Worm (Caenorhabditis elegans) whole organism, young adult: ENCODE data around the gene srlf-24.

ENCODE experiments used
- B0035.1 ChIP-seq: sonication (generic microtip); optimal IDR thresholded peaks from 2 replicates; lab custom pipeline; 2016; ENCODE audit warnings: missing genetic modification characterization, mild to moderate bottlenecking, missing compliant biosample characterization, missing genotype, missing genetic modification reagents
- D2030.7 ChIP-seq: fragments of 200-800 bp; sonication (Bioruptor generic); IDR thresholded peaks from 2 replicates; pipeline ENCODE4 v1.3.6; 2022; ENCODE audit warnings: missing genetic modification reagents, missing genetic modification characterization, missing compliant biosample characterization
- F22D6.2 ChIP-seq: sonication (generic microtip); optimal IDR thresholded peaks from 2 replicates; lab custom pipeline; 2016; ENCODE audit warnings: mild to moderate bottlenecking, missing genetic modification characterization, missing compliant biosample characterization
- F23B12.7 ChIP-seq: sonication (generic microtip); optimal IDR thresholded peaks from 2 replicates; lab custom pipeline; 2017; ENCODE audit warnings: missing genetic modification characterization, mild to moderate bottlenecking, missing compliant biosample characterization, antibody characterized with exemption, moderate library complexity; ENCODE audit not compliant: insufficient read depth
- F39B2.1 ChIP-seq: fragments of 200-800 bp; sonication (Bioruptor generic); IDR thresholded peaks from 2 replicates; pipeline ENCODE4 v1.3.6; 2022; ENCODE audit warnings: missing genetic modification reagents, missing genetic modification characterization, missing compliant biosample characterization
- F49E8.2 ChIP-seq: sonication (generic microtip); optimal IDR thresholded peaks from 3 replicates; lab custom pipeline; 2017; ENCODE audit warnings: missing genetic modification characterization, mild to moderate bottlenecking, missing compliant biosample characterization, antibody characterized with exemption, moderate library complexity; ENCODE audit not compliant: insufficient read depth
- F57A8.1 ChIP-seq: fragments of 200-800 bp; sonication (Bioruptor generic); optimal IDR thresholded peaks from 2 replicates; lab custom pipeline; 2018; ENCODE audit warnings: mild to moderate bottlenecking, missing genetic modification characterization, moderate library complexity, missing compliant biosample characterization
- K11D2.4 ChIP-seq: fragments of 200-800 bp; sonication (Bioruptor generic); IDR thresholded peaks from 2 replicates; pipeline ENCODE4 v1.3.6; 2022; ENCODE audit warnings: missing genetic modification reagents, missing genetic modification characterization, missing compliant biosample characterization
- K12H6.12 ChIP-seq: fragments of 200-800 bp; sonication (Bioruptor generic); optimal IDR thresholded peaks from 2 replicates; lab custom pipeline; 2018; ENCODE audit warnings: mild to moderate bottlenecking, missing genetic modification characterization, missing compliant biosample characterization
- Y53G8AR.9 ChIP-seq: fragments of 200-800 bp; sonication (Bioruptor generic); conservative IDR thresholded peaks from 2 replicates; pipeline ENCODE4 v1.3.6; 2022; ENCODE audit warnings: missing genetic modification reagents, missing genetic modification characterization, missing compliant biosample characterization
- Y56A3A.18 ChIP-seq: fragments of 200-800 bp; sonication (Bioruptor generic); IDR thresholded peaks from 2 replicates; pipeline ENCODE4 v1.3.6; 2022; ENCODE audit warnings: missing genetic modification reagents, missing genetic modification characterization, missing compliant biosample characterization
- Y79H2A.3 ChIP-seq: fragments of 200-800 bp; sonication (Bioruptor generic); conservative IDR thresholded peaks from 2 replicates; pipeline ENCODE4 v1.3.6; 2022; ENCODE audit warnings: missing genetic modification reagents, missing genetic modification characterization, missing compliant biosample characterization
- ZK185.1 ChIP-seq: sonication (generic microtip); optimal IDR thresholded peaks from 2 replicates; lab custom pipeline; 2016; ENCODE audit warnings: mild to moderate bottlenecking, missing genetic modification characterization, missing compliant biosample characterization; ENCODE audit not compliant: poor library complexity, severe bottlenecking
- akir-1 ChIP-seq: fragments of 200-800 bp; sonication (Bioruptor generic); optimal IDR thresholded peaks from 2 replicates; lab custom pipeline; 2018; ENCODE audit warnings: mild to moderate bottlenecking, missing genetic modification characterization, moderate library complexity, missing compliant biosample characterization
- atf-7 ChIP-seq: sonication (generic microtip); optimal IDR thresholded peaks from 2 replicates; lab custom pipeline; 2017; ENCODE audit warnings: mild to moderate bottlenecking, missing genetic modification characterization, missing compliant biosample characterization
- attf-3 ChIP-seq: fragments of 200-800 bp; sonication (Bioruptor generic); conservative IDR thresholded peaks from 2 replicates; pipeline ENCODE4 v1.3.6; 2022; ENCODE audit warnings: missing genetic modification reagents, missing genetic modification characterization, missing compliant biosample characterization
- attf-5 ChIP-seq: fragments of 200-800 bp; sonication (Bioruptor generic); optimal IDR thresholded peaks from 2 replicates; lab custom pipeline; 2018; ENCODE audit warnings: mild to moderate bottlenecking, missing genetic modification characterization, missing compliant biosample characterization
- bed-1 ChIP-seq: fragments of 200-800 bp; sonication (Bioruptor generic); IDR thresholded peaks from 2 replicates; pipeline ENCODE4 v1.3.6; 2022; ENCODE audit warnings: missing genetic modification reagents, missing genetic modification characterization, missing compliant biosample characterization
- ccch-3 ChIP-seq: fragments of 200-800 bp; sonication (Bioruptor generic); optimal IDR thresholded peaks from 2 replicates; lab custom pipeline; 2018; ENCODE audit warnings: mild to moderate bottlenecking, missing genetic modification characterization, missing compliant biosample characterization
- ceh-27 ChIP-seq: fragments of 200-800 bp; sonication (Bioruptor generic); optimal IDR thresholded peaks from 2 replicates; lab custom pipeline; 2018; ENCODE audit warnings: mild to moderate bottlenecking, missing genetic modification characterization, moderate library complexity, missing compliant biosample characterization
- ceh-79 ChIP-seq: sonication (generic microtip); optimal IDR thresholded peaks from 2 replicates; lab custom pipeline; 2017; ENCODE audit warnings: mild to moderate bottlenecking, missing genetic modification characterization, missing compliant biosample characterization
- die-1 ChIP-seq: sonication (generic microtip); optimal IDR thresholded peaks from 2 replicates; lab custom pipeline; 2016; ENCODE audit warnings: missing genotype, mild to moderate bottlenecking, missing genetic modification characterization, missing compliant biosample characterization
- dpff-1 ChIP-seq: sonication (generic microtip); optimal IDR thresholded peaks from 2 replicates; lab custom pipeline; 2017; ENCODE audit warnings: mild to moderate bottlenecking, missing genetic modification characterization, missing compliant biosample characterization
- egl-18 ChIP-seq: fragments of 200-800 bp; sonication (Bioruptor generic); IDR thresholded peaks from 2 replicates; pipeline ENCODE4 v1.3.6; 2022; ENCODE audit warnings: missing genetic modification reagents, missing genetic modification characterization, missing compliant biosample characterization
- fkh-3 ChIP-seq: sonication (generic microtip); optimal IDR thresholded peaks from 2 replicates; lab custom pipeline; 2016; ENCODE audit warnings: mild to moderate bottlenecking, missing genetic modification characterization, missing compliant biosample characterization
- him-1 ChIP-seq: sonication (generic microtip); optimal IDR thresholded peaks from 2 replicates; lab custom pipeline; 2016; ENCODE audit warnings: missing genotype, missing genetic modification reagents, missing genetic modification characterization, missing compliant biosample characterization
- hlh-12 ChIP-seq: sonication (generic microtip); optimal IDR thresholded peaks from 2 replicates; lab custom pipeline; 2016; ENCODE audit warnings: missing genetic modification characterization, missing compliant biosample characterization
- hlh-26 ChIP-seq: fragments of 200-800 bp; sonication (Bioruptor generic); conservative IDR thresholded peaks from 2 replicates; pipeline ENCODE4 v1.3.6; 2022; ENCODE audit warnings: missing genetic modification reagents, missing genetic modification characterization, missing compliant biosample characterization
- hmg-1.2 ChIP-seq: fragments of 200-800 bp; sonication (Bioruptor generic); IDR thresholded peaks from 2 replicates; pipeline ENCODE4 v1.3.6; 2022; ENCODE audit warnings: missing genetic modification reagents, missing genetic modification characterization, missing compliant biosample characterization
- hmg-20 ChIP-seq: fragments of 200-800 bp; sonication (Bioruptor generic); IDR thresholded peaks from 2 replicates; pipeline ENCODE4 v1.3.6; 2022; ENCODE audit warnings: missing genetic modification reagents, missing genetic modification characterization, missing compliant biosample characterization
- lag-1 ChIP-seq: fragments of 200-800 bp; sonication (Bioruptor generic); IDR thresholded peaks from 2 replicates; pipeline ENCODE4 v1.3.6; 2022; ENCODE audit warnings: missing genetic modification reagents, missing genetic modification characterization, missing compliant biosample characterization
- lin-26 ChIP-seq: fragments of 200-800 bp; sonication (Bioruptor generic); IDR thresholded peaks from 2 replicates; pipeline ENCODE4 v1.3.6; 2022; ENCODE audit warnings: missing genetic modification reagents, missing genetic modification characterization, missing compliant biosample characterization
- lir-1 ChIP-seq: fragments of 200-800 bp; sonication (Bioruptor generic); conservative IDR thresholded peaks from 2 replicates; pipeline ENCODE4 v1.3.6; 2022; ENCODE audit warnings: missing genetic modification reagents, missing genetic modification characterization, missing compliant biosample characterization
- madf-3 ChIP-seq: fragments of 200-800 bp; sonication (Bioruptor generic); IDR thresholded peaks from 2 replicates; pipeline ENCODE4 v1.3.6; 2022; ENCODE audit warnings: missing genetic modification reagents, missing genetic modification characterization, missing compliant biosample characterization
- mcd-1 ChIP-seq: fragments of 200-800 bp; sonication (Bioruptor generic); IDR thresholded peaks from 2 replicates; pipeline ENCODE4 v1.3.6; 2022; ENCODE audit warnings: missing genetic modification reagents, missing genetic modification characterization, missing compliant biosample characterization
- mxl-1 ChIP-seq: sonication (generic microtip); optimal IDR thresholded peaks from 2 replicates; lab custom pipeline; 2016; ENCODE audit warnings: missing genetic modification characterization, missing compliant biosample characterization
- nhr-179 ChIP-seq: sonication (generic microtip); optimal IDR thresholded peaks from 2 replicates; lab custom pipeline; 2016; ENCODE audit warnings: mild to moderate bottlenecking, missing genetic modification characterization, missing compliant biosample characterization
- nhr-90 ChIP-seq: sonication (generic microtip); optimal IDR thresholded peaks from 2 replicates; lab custom pipeline; 2016; ENCODE audit warnings: missing genotype, mild to moderate bottlenecking, missing genetic modification characterization, missing compliant biosample characterization
- rcor-1 ChIP-seq: fragments of 200-800 bp; sonication (Bioruptor generic); IDR thresholded peaks from 2 replicates; pipeline ENCODE4 v1.3.6; 2022; ENCODE audit warnings: missing genetic modification reagents, missing genetic modification characterization, missing compliant biosample characterization
- rec-8 ChIP-seq, 2 experiments: sonication (generic microtip); optimal IDR thresholded peaks; 2 replicates each; lab custom pipeline; 2016; ENCODE audit warnings: mild to moderate bottlenecking in 2 of 2, missing genetic modification characterization in 2 of 2, missing genetic modification reagents in 2 of 2, missing genotype in 2 of 2, missing biosample characterization in 1 of 2, missing compliant biosample characterization in 1 of 2, moderate library complexity in 1 of 2
- snpc-1.1 ChIP-seq: sonication (generic microtip); optimal IDR thresholded peaks from 2 replicates; lab custom pipeline; 2017; ENCODE audit warnings: missing genetic modification characterization, mild to moderate bottlenecking, missing compliant biosample characterization, antibody characterized with exemption, moderate library complexity, missing genotype, missing genetic modification reagents; ENCODE audit not compliant: insufficient read depth
- sptf-2 ChIP-seq: fragments of 200-800 bp; sonication (Bioruptor generic); optimal IDR thresholded peaks from 2 replicates; lab custom pipeline; 2018; ENCODE audit warnings: mild to moderate bottlenecking, missing genetic modification characterization, missing compliant biosample characterization
- tlf-1 ChIP-seq: fragments of 200-800 bp; sonication (Bioruptor generic); optimal IDR thresholded peaks from 2 replicates; lab custom pipeline; 2018; ENCODE audit warnings: mild to moderate bottlenecking, missing genetic modification characterization, missing compliant biosample characterization
- unc-130 ChIP-seq: sonication (generic microtip); optimal IDR thresholded peaks from 2 replicates; lab custom pipeline; 2016; ENCODE audit warnings: missing genetic modification reagents, missing genetic modification characterization, missing compliant biosample characterization
- xnd-1 ChIP-seq: sonication (generic microtip); optimal IDR thresholded peaks from 2 replicates; lab custom pipeline; 2016; ENCODE audit warnings: missing genotype, missing genetic modification reagents, missing genetic modification characterization, missing compliant biosample characterization
- ztf-18 ChIP-seq: sonication (generic microtip); optimal IDR thresholded peaks from 2 replicates; lab custom pipeline; 2016; ENCODE audit warnings: missing genotype, mild to moderate bottlenecking, missing genetic modification characterization, missing compliant biosample characterization
- ztf-22 ChIP-seq: fragments of 200-800 bp; sonication (Bioruptor generic); optimal IDR thresholded peaks from 2 replicates; lab custom pipeline; 2018; ENCODE audit warnings: mild to moderate bottlenecking, missing genetic modification characterization, moderate library complexity, missing compliant biosample characterization
- ztf-28 ChIP-seq: fragments of 200-800 bp; sonication (Bioruptor generic); IDR thresholded peaks from 2 replicates; pipeline ENCODE4 v1.3.6; 2022; ENCODE audit warnings: missing genetic modification reagents, missing genetic modification characterization, missing compliant biosample characterization

Gene srlf-24

ce11 chrIV:11118837-11119491, 13.3 kb upstream of the srlf-24 start, which contains the start of the genes imp-2 and enpl-1 (continued):
- TF ChIP-seq lag-1 (GFP tag; lab: Robert Waterston, UW) (no peak), ZK185.1 (tag; lab: Kevin White, UChicago) (peak; percentile 57), hlh-12 (tag; lab: Kevin White, UChicago) (no peak), rec-8 (tag; optimal IDR thresholded peaks at IDR 0.05; lab: Kevin White, UChicago) (no peak), snpc-1.1 (tag; lab: Kevin White, UChicago) (no peak), K11D2.4 (GFP tag; lab: Robert Waterston, UW) (peak; percentile 60), K12H6.12 (tag; lab: Kevin White, UChicago) (peak; percentile 86), hmg-1.2 (peak; percentile 97), B0035.1 (tag; lab: Kevin White, UChicago) (no peak), F39B2.1 (no peak), Y53G8AR.9 (no peak), nhr-179 (no peak), xnd-1 (tag; lab: Kevin White, UChicago) (no peak), unc-130 (GFP tag; lab: Kevin White, UChicago) (no peak), madf-3 (GFP tag; lab: Robert Waterston, UW) (peak; percentile 72; the same call in 1 of the 2 replicates), mcd-1 (peak; percentile 82), attf-3 (no peak), sptf-2 (GFP tag; lab: Kevin White, UChicago) (no peak), fkh-3 (no peak), ztf-18 (tag; lab: Kevin White, UChicago) (peak; percentile 76), him-1 (tag; lab: Kevin White, UChicago) (no peak), bed-1 (no peak), akir-1 (GFP tag; lab: Kevin White, UChicago) (peak; percentile 37), lir-1 (GFP tag; lab: Robert Waterston, UW) (peak; percentile 58; the same call in 1 of the 2 replicates), atf-7 (peak; percentile 63), nhr-90 (peak; percentile 82), ccch-3 (GFP tag; lab: Kevin White, UChicago) (no peak), ceh-27 (GFP tag; lab: Kevin White, UChicago) (peak; percentile 88), rcor-1 (GFP tag; lab: Robert Waterston, UW) (peak; percentile 75), F22D6.2 (peak; percentile 51), hmg-20 (GFP tag; lab: Robert Waterston, UW) (no peak), ztf-22 (peak; percentile 48), ceh-79 (tag; lab: Kevin White, UChicago) (no peak), hlh-26 (GFP tag; lab: Robert Waterston, UW) (no peak), Y79H2A.3 (GFP tag; lab: Robert Waterston, UW) (no peak), mxl-1 (no peak), F57A8.1 (GFP tag; lab: Kevin White, UChicago) (peak; percentile 40)

- TF ChIP-seq dpff-1 (tag; lab: Kevin White, UChicago) (no peak), attf-5 (GFP tag; lab: Kevin White, UChicago) (no peak), F49E8.2 (tag; lab: Kevin White, UChicago) (no peak), F23B12.7 (no peak), D2030.7 (GFP tag; lab: Robert Waterston, UW) (no peak), die-1 (tag; lab: Kevin White, UChicago) (no peak), lag-1 (GFP tag; lab: Robert Waterston, UW) (no peak), ztf-28 (no peak), Y53G8AR.9 (no peak), tlf-1 (GFP tag; lab: Kevin White, UChicago) (no peak), lin-26 (no peak), ZK185.1 (tag; lab: Kevin White, UChicago) (no peak), F39B2.1 (no peak), mxl-1 (no peak), egl-18 (no peak), Y56A3A.18 (no peak)
Observed at ce11 chrIV:11112641-11113040, 7.0 kb upstream of the srlf-24 start, which contains the start of gene clc-9. clc-9 (plus strand) TSS chrIV:11112941.
